Fruit fly (Drosophila melanogaster): ENCODE measurements around the gene U2af38.

Gene U2af38

dm6 chr2L:294452-295362, at the start of gene U2af38, which contains the start of gene Stip1:
Gene U2af38 (minus strand): TSS chr2L:294681.
Gene Stip1 (plus strand): TSS chr2L:295122.
- TF ChIP-seq sage (GFP tag; optimal IDR thresholded peaks at IDR 0.05): no peak
- TF ChIP-seq rgr (GFP tag; optimal IDR thresholded peaks at IDR 0.05): peak; percentile 36
- TF ChIP-seq dsf (GFP tag; optimal IDR thresholded peaks at IDR 0.05; ENCODE audit: borderline replicate concordance): no peak
- peak; percentile 29 for TF ChIP-seq Hr83 (GFP tag; optimal IDR thresholded peaks at IDR 0.05; ENCODE audit: poor library complexity, severe bottlenecking)
- peak; percentile 28 for TF ChIP-seq Sp1 (GFP tag; optimal IDR thresholded peaks at IDR 0.05)
- TF ChIP-seq HLH106 (tag; optimal IDR thresholded peaks at IDR 0.05): peak; percentile 14
- no peak for TF ChIP-seq brk (GFP tag; optimal IDR thresholded peaks at IDR 0.05)
- no peak for TF ChIP-seq GATAd (GFP tag; optimal IDR thresholded peaks at IDR 0.05)
- TF ChIP-seq sv (GFP tag; optimal IDR thresholded peaks at IDR 0.05): peak; percentile 6

- TF ChIP-seq Jra (GFP tag; optimal IDR thresholded peaks at IDR 0.05) (no peak), rgr (GFP tag; optimal IDR thresholded peaks at IDR 0.05) (no peak), Abd-B (GFP tag; optimal IDR thresholded peaks at IDR 0.05) (no peak), Hnf4 (GFP tag; optimal IDR thresholded peaks at IDR 0.05) (no peak), Dfd (GFP tag; optimal IDR thresholded peaks at IDR 0.05) (no peak), Sp1 (GFP tag; optimal IDR thresholded peaks at IDR 0.05) (no peak), dsf (GFP tag; optimal IDR thresholded peaks at IDR 0.05; ENCODE audit: borderline replicate concordance) (no peak), Rel (GFP tag; optimal IDR thresholded peaks at IDR 0.05) (no peak), Rel (tag; optimal IDR thresholded peaks at IDR 0.05) (no peak), psq (GFP tag; optimal IDR thresholded peaks at IDR 0.05) (no peak), pan (optimal IDR thresholded peaks at IDR 0.05) (no peak), tai (GFP tag; optimal IDR thresholded peaks at IDR 0.05) (no peak)
Observed at dm6 chr2L:332235-332634, 37.8 kb upstream of the U2af38 start, which contains the start of gene CG31921. Gene CG31921 (minus strand): TSS chr2L:332335.

DNA sequence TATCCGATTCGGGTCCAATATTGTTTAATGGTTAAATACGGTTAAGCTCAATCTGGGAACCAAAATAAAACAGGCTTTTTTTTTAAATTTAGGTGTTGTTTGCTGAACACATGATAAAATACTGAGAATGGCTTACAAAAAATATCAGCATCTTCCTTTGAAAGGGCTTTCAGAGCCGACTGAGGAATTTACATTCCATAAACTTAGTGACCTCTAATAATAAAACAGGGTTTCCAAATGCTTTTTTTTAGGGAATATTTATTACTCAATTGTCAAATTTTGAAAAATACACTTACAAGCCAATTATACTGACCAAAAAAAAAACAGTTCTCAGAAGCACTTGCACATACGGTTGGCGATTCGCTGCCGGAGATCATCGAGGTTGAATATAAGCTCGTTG, 35.2 kb upstream of the U2af38 start, which contains the start of gene CG43755:
Gene CG43755 (minus strand): TSS at position 101 of the 400 bp plus-strand sequence.
- no peak for TF ChIP-seq jim (GFP tag; optimal IDR thresholded peaks at IDR 0.05)
- no peak for TF ChIP-seq Hr78 (GFP tag; optimal IDR thresholded peaks at IDR 0.05)
- TF ChIP-seq ey (GFP tag; optimal IDR thresholded peaks at IDR 0.05): no peak

dm6 chr2L:322915-323314, 28.4 kb upstream of the U2af38 start:
- TF ChIP-seq CrebA (GFP tag; optimal IDR thresholded peaks at IDR 0.05; ENCODE audit: borderline replicate concordance) (no peak), Myc (optimal IDR thresholded peaks at IDR 0.05) (no peak), tai (GFP tag; optimal IDR thresholded peaks at IDR 0.05) (no peak), CG9705 (GFP tag; optimal IDR thresholded peaks at IDR 0.05) (no peak), dl (GFP tag; optimal IDR thresholded peaks at IDR 0.05; ENCODE audit: insufficient read depth in 1 of 2, partially characterized antibody in 2 of 2) (no peak), N (GFP tag; optimal IDR thresholded peaks at IDR 0.05) (no peak), sv (GFP tag; optimal IDR thresholded peaks at IDR 0.05) (no peak), Hr78 (GFP tag; optimal IDR thresholded peaks at IDR 0.05) (no peak), Dif (GFP tag; optimal IDR thresholded peaks at IDR 0.05; ENCODE audit: partially characterized antibody) (no peak), Mio (GFP tag; optimal IDR thresholded peaks at IDR 0.05) (no peak), brk (GFP tag; optimal IDR thresholded peaks at IDR 0.05) (no peak), br (GFP tag; optimal IDR thresholded peaks at IDR 0.05) (no peak), rgr (GFP tag; optimal IDR thresholded peaks at IDR 0.05) (no peak), jim (GFP tag; optimal IDR thresholded peaks at IDR 0.05) (no peak), woc (GFP tag; optimal IDR thresholded peaks at IDR 0.05) (no peak), psq (GFP tag; optimal IDR thresholded peaks at IDR 0.05) (no peak), Hnf4 (GFP tag; optimal IDR thresholded peaks at IDR 0.05) (no peak), ey (GFP tag; optimal IDR thresholded peaks at IDR 0.05) (no peak), CG32264 (GFP tag; optimal IDR thresholded peaks at IDR 0.05) (no peak), Hr83 (GFP tag; optimal IDR thresholded peaks at IDR 0.05; ENCODE audit: poor library complexity, severe bottlenecking) (no peak)

DNA sequence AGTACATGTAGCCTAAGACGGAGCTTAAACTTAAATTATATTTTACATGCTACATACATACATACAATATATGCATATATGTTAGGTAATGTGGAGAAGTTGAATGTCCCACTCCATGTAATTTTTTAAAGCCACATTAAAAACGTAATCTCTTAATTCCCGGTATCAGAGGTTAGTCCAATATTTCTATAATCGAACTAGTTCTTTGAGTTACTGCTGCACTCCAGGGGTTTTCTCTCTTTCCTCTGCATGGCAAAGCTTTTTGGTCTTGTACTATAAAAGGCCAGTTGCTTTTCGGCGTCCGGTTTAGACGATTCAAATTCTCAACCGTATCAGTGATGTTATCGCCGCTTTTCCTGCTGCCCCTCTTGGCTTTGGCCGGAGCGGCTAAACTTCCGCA, 27.3 kb upstream of the U2af38 start, which contains the start of gene CG33127:
Gene CG33127 (plus strand): TSS at position 309 of the 400 bp plus-strand sequence.
- TF ChIP-seq pan (optimal IDR thresholded peaks at IDR 0.05): no peak

Data from whole organism, wandering third instar larva.